Fruit fly (Drosophila melanogaster) whole organism, embryonic: Measurements from ENCODE around the gene CG15914.
A peak's percentile ranks its signal among the peaks of the same experiment; 100 is the strongest.

Experiments used
- Antp ChIP-seq: fragments of 200-800 bp; sonication (Bioruptor generic); optimal IDR thresholded peaks from 3 replicates; lab custom pipeline; 2016; ENCODE audit warnings: missing biosample characterization, missing genetic modification characterization
- Awh ChIP-seq: fragments of 200-800 bp; sonication (Bioruptor generic); IDR thresholded peaks from 2 replicates; pipeline ENCODE4, ENCODE4 v1.3.6; 2022; ENCODE audit warnings: missing biosample characterization, missing genetic modification characterization
- CG1024 ChIP-seq: fragments of 200-800 bp; sonication (Bioruptor generic); IDR thresholded peaks from 2 replicates; pipeline ENCODE4 v1.3.6; 2022; ENCODE audit warnings: missing biosample characterization, missing genetic modification characterization
- CG10267 ChIP-seq: fragments of 200-800 bp; sonication (Bioruptor generic); optimal IDR thresholded peaks from 2 replicates; lab custom pipeline; 2018; ENCODE audit warnings: missing biosample characterization, mild to moderate bottlenecking, missing genetic modification characterization, moderate library complexity
- CG13287 ChIP-seq: fragments of 200-800 bp; sonication (Bioruptor generic); IDR thresholded peaks from 2 replicates; pipeline ENCODE4 v1.3.6; 2022; ENCODE audit warnings: missing biosample characterization, missing genetic modification characterization; ENCODE audit not compliant: partially characterized antibody
- CG16813 ChIP-seq: fragments of 200-800 bp; sonication (Bioruptor generic); IDR thresholded peaks from 3 replicates; pipeline ENCODE4 v1.3.6; 2022; ENCODE audit warnings: missing biosample characterization, missing genetic modification characterization; ENCODE audit not compliant: partially characterized antibody
- CG2116 ChIP-seq: fragments of 200-800 bp; sonication (Bioruptor generic); optimal IDR thresholded peaks from 3 replicates; lab custom pipeline; 2018; ENCODE audit warnings: missing biosample characterization, mild to moderate bottlenecking, missing genetic modification characterization
- CG30403 ChIP-seq: fragments of 200-800 bp; sonication (Bioruptor generic); optimal IDR thresholded peaks from 3 replicates; lab custom pipeline; 2016; ENCODE audit warnings: missing biosample characterization, missing genetic modification characterization
- CG32772 ChIP-seq: fragments of 200-800 bp; sonication (Bioruptor generic); IDR thresholded peaks from 2 replicates; pipeline ENCODE4 v1.3.6; 2022; ENCODE audit warnings: missing biosample characterization, missing genetic modification characterization
- CG8478 ChIP-seq: fragments of >200 bp; optimal IDR thresholded peaks from 2 replicates; lab custom pipeline; 2018
- CG9797 ChIP-seq: fragments of 200-800 bp; sonication (Bioruptor generic); optimal IDR thresholded peaks from 3 replicates; lab custom pipeline; 2018; ENCODE audit warnings: missing biosample characterization, mild to moderate bottlenecking, missing genetic modification characterization
- CG9876 ChIP-seq: fragments of 200-800 bp; sonication (Bioruptor generic); optimal IDR thresholded peaks from 2 replicates; lab custom pipeline; 2016; ENCODE audit warnings: missing biosample characterization, missing genetic modification characterization
- Chrac-16 ChIP-seq: fragments of 200-800 bp; sonication (Bioruptor generic); optimal IDR thresholded peaks from 3 replicates; lab custom pipeline; 2016; ENCODE audit warnings: missing biosample characterization, missing genetic modification characterization
- Dll ChIP-seq: fragments of 200-800 bp; sonication (Bioruptor generic); IDR thresholded peaks from 4 replicates; pipeline ENCODE4 v1.3.6; 2022; ENCODE audit warnings: missing biosample characterization, missing genetic modification characterization; ENCODE audit not compliant: partially characterized antibody
- Doc3 ChIP-seq: fragments of 200-800 bp; sonication (Bioruptor generic); IDR thresholded peaks from 3 replicates; pipeline ENCODE4 v1.3.6; 2022; ENCODE audit warnings: missing biosample characterization, missing genetic modification characterization; ENCODE audit not compliant: partially characterized antibody
- Dref ChIP-seq: fragments of 200-800 bp; sonication (Bioruptor generic); IDR thresholded peaks from 2 replicates; pipeline ENCODE4 v1.3.6; 2022; ENCODE audit warnings: missing biosample characterization, missing genetic modification characterization
- E2f2 ChIP-seq: fragments of 200-800 bp; sonication (Bioruptor generic); IDR thresholded peaks from 2 replicates; pipeline ENCODE4 v1.3.6; 2022; ENCODE audit warnings: missing biosample characterization, missing genetic modification characterization
- GATAe ChIP-seq: fragments of 200-800 bp; sonication (Bioruptor generic); conservative IDR thresholded peaks from 2 replicates; pipeline ENCODE4 v1.3.6; 2022; ENCODE audit warnings: missing biosample characterization, missing genetic modification characterization
- HLH54F ChIP-seq: fragments of 200-800 bp; sonication (Bioruptor generic); optimal IDR thresholded peaks from 3 replicates; lab custom pipeline; 2016; ENCODE audit warnings: missing biosample characterization, missing genetic modification characterization
- HmgD ChIP-seq: fragments of 200-800 bp; sonication (Bioruptor generic); optimal IDR thresholded peaks from 3 replicates; lab custom pipeline; 2016; ENCODE audit warnings: missing biosample characterization, missing genetic modification characterization
- HmgZ ChIP-seq: fragments of 200-800 bp; sonication (Bioruptor generic); optimal IDR thresholded peaks from 2 replicates; lab custom pipeline; 2018; ENCODE audit warnings: missing biosample characterization, mild to moderate bottlenecking, missing genetic modification characterization
- Lhr ChIP-seq: fragments of 200-800 bp; sonication (Bioruptor generic); optimal IDR thresholded peaks from 3 replicates; lab custom pipeline; 2017; ENCODE audit warnings: mild to moderate bottlenecking, missing biosample characterization, missing genetic modification reagents, missing genetic modification characterization
- MBD-R2 ChIP-seq: fragments of 200-800 bp; sonication (Bioruptor generic); IDR thresholded peaks from 2 replicates; pipeline ENCODE4 v1.3.6; 2022; ENCODE audit warnings: missing biosample characterization, missing genetic modification characterization
- Max ChIP-seq: fragments of 200-800 bp; sonication (Bioruptor generic); optimal IDR thresholded peaks from 2 replicates; lab custom pipeline; 2016; ENCODE audit warnings: missing biosample characterization, mild to moderate bottlenecking, missing genetic modification characterization
- Nf-YC ChIP-seq: fragments of 200-800 bp; optimal IDR thresholded peaks from 3 replicates; lab custom pipeline; 2019; ENCODE audit warnings: missing biosample characterization, mild to moderate bottlenecking, missing genetic modification characterization, moderate library complexity
- Scr ChIP-seq: fragments of 200-800 bp; sonication (Bioruptor generic); IDR thresholded peaks from 2 replicates; pipeline ENCODE4 v1.3.6; 2022; ENCODE audit warnings: missing biosample characterization, missing genetic modification characterization; ENCODE audit not compliant: partially characterized antibody
- YL-1 ChIP-seq: fragments of 200-800 bp; sonication (Bioruptor generic); optimal IDR thresholded peaks from 3 replicates; lab custom pipeline; 2017; ENCODE audit warnings: missing biosample characterization, mild to moderate bottlenecking, missing genetic modification characterization
- ase ChIP-seq: fragments of 200-800 bp; sonication (Bioruptor generic); IDR thresholded peaks from 3 replicates; pipeline ENCODE4 v1.3.6; 2022; ENCODE audit warnings: missing biosample characterization, missing genetic modification characterization
- bsh ChIP-seq, 2 experiments: fragments of 200-800 bp; sonication (Bioruptor generic); optimal IDR thresholded peaks; 2 replicates each; lab custom pipeline; 2017 to 2018; ENCODE audit warnings: mild to moderate bottlenecking in 2 of 2, missing biosample characterization in 2 of 2, missing genetic modification characterization in 2 of 2, moderate library complexity in 1 of 2
- btn ChIP-seq: fragments of 200-800 bp; sonication (Bioruptor generic); optimal IDR thresholded peaks from 2 replicates; lab custom pipeline; 2016; ENCODE audit warnings: missing biosample characterization, missing genetic modification characterization
- chif ChIP-seq, 2 experiments: fragments of 200-800 bp; sonication (Bioruptor generic); optimal IDR thresholded peaks; 3 replicates each; lab custom pipeline; 2016; ENCODE audit warnings: missing biosample characterization in 2 of 2, missing genetic modification characterization in 2 of 2
- chinmo ChIP-seq: fragments of 200-800 bp; sonication (Bioruptor generic); IDR thresholded peaks from 4 replicates; pipeline ENCODE4 v1.3.6; 2022; ENCODE audit warnings: missing biosample characterization, missing genetic modification characterization; ENCODE audit not compliant: partially characterized antibody
- crc ChIP-seq: fragments of 200-800 bp; sonication (Bioruptor generic); optimal IDR thresholded peaks from 2 replicates; lab custom pipeline; 2016; ENCODE audit warnings: missing biosample characterization, missing genetic modification characterization
- cwo ChIP-seq: fragments of 200-800 bp; sonication (Bioruptor generic); optimal IDR thresholded peaks from 3 replicates; lab custom pipeline; 2017; ENCODE audit warnings: missing biosample characterization, missing genetic modification characterization, mild to moderate bottlenecking, moderate library complexity, missing genetic modification reagents
- danr ChIP-seq: fragments of 200-800 bp; sonication (Bioruptor generic); IDR thresholded peaks from 2 replicates; pipeline ENCODE4 v1.3.6; 2022; ENCODE audit warnings: missing biosample characterization, missing genetic modification characterization
- dmrt99B ChIP-seq: fragments of 200-800 bp; sonication (Bioruptor generic); optimal IDR thresholded peaks from 2 replicates; lab custom pipeline; 2018; ENCODE audit warnings: missing biosample characterization, mild to moderate bottlenecking, missing genetic modification characterization, moderate library complexity
- fu2 ChIP-seq: fragments of 200-800 bp; sonication (Bioruptor generic); optimal IDR thresholded peaks from 2 replicates; lab custom pipeline; 2016; ENCODE audit warnings: missing biosample characterization, missing genetic modification characterization
- gem ChIP-seq: fragments of 200-800 bp; sonication (Bioruptor generic); optimal IDR thresholded peaks from 2 replicates; lab custom pipeline; 2019; ENCODE audit warnings: missing biosample characterization, mild to moderate bottlenecking, missing genetic modification characterization, moderate library complexity
- ken ChIP-seq: fragments of 200-800 bp; sonication (Bioruptor generic); IDR thresholded peaks from 3 replicates; pipeline ENCODE4 v1.3.6; 2022; ENCODE audit warnings: missing biosample characterization, missing genetic modification characterization
- lab ChIP-seq: fragments of 200-800 bp; sonication (Bioruptor generic); optimal IDR thresholded peaks from 3 replicates; lab custom pipeline; 2017; ENCODE audit warnings: missing biosample characterization, missing genetic modification characterization, mild to moderate bottlenecking, moderate library complexity, missing genetic modification reagents
- onecut ChIP-seq: fragments of 200-800 bp; sonication (Bioruptor generic); IDR thresholded peaks from 2 replicates; pipeline ENCODE4 v1.3.6; 2022; ENCODE audit warnings: missing biosample characterization, missing genetic modification characterization
- pan ChIP-seq, 4 experiments: fragments of >200 bp in 3 of 4; fragments of 200-800 bp in 1 of 4; sonication (Bioruptor generic) in 1 of 4; optimal IDR thresholded peaks in 3 of 4; IDR thresholded peaks in 1 of 4; 2 replicates each; pipeline versions ENCODE4 v1.3.6 to Lab custom; 2017 to 2022; ENCODE audit warnings: missing biosample characterization in 2 of 4, missing genetic modification characterization in 2 of 4, mixed read lengths in 1 of 4
- peb ChIP-seq: fragments of 200-800 bp; sonication (Bioruptor generic); IDR thresholded peaks from 2 replicates; pipeline ENCODE4 v1.3.6; 2022; ENCODE audit warnings: missing biosample characterization, missing genetic modification characterization
- pnt ChIP-seq: fragments of 200-800 bp; sonication (Bioruptor generic); optimal IDR thresholded peaks from 3 replicates; lab custom pipeline; 2016; ENCODE audit warnings: missing biosample characterization, missing genetic modification characterization
- prd ChIP-seq, 3 experiments: fragments of >200 bp in 2 of 3; fragments of 200-800 bp in 1 of 3; sonication (Bioruptor generic) in 1 of 3; optimal IDR thresholded peaks in 2 of 3; IDR thresholded peaks in 1 of 3; 2 replicates in 2 of 3; 3 replicates in 1 of 3; pipeline versions ENCODE4 v1.3.6 to Lab custom; 2017 to 2022; ENCODE audit warnings: missing biosample characterization in 1 of 3, missing genetic modification characterization in 1 of 3
- slbo ChIP-seq: fragments of 200-800 bp; sonication (Bioruptor generic); IDR thresholded peaks from 2 replicates; pipeline ENCODE4 v1.3.6; 2022; ENCODE audit warnings: missing biosample characterization, missing genetic modification characterization
- sna ChIP-seq: fragments of 200-800 bp; sonication (Bioruptor generic); IDR thresholded peaks from 2 replicates; pipeline ENCODE4 v1.3.6; 2022; ENCODE audit warnings: missing biosample characterization, missing genetic modification characterization; ENCODE audit not compliant: partially characterized antibody
- sob ChIP-seq: fragments of 200-800 bp; sonication (Bioruptor generic); IDR thresholded peaks from 2 replicates; pipeline ENCODE4 v1.3.6; 2022; ENCODE audit warnings: missing biosample characterization, missing genetic modification characterization
- tin ChIP-seq: fragments of 200-800 bp; sonication (Bioruptor generic); optimal IDR thresholded peaks from 3 replicates; lab custom pipeline; 2016; ENCODE audit warnings: missing biosample characterization, missing genetic modification characterization

The CG15914 gene

DNA sequence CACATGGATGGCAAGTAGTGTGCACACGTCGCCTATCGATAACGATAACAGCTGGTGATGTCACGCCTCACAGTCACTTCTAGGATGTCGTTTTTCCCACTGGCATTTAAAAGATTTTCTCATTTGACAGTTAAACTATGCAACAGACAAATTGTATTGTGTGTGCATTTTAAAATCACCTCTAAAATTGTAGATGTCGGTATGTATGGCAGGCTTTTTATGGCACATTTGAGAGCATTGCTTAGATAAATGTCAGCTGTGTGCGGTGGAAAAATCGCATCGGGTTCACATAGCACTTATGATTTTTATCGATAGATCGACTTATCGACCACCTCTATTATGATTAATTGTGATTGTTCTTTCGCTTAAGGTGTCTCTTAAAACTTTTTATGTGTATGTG, 9.1 kb upstream of the CG15914 start, which contains the start of the genes ArgRS and CG8578 (continued):
- TF ChIP-seq danr (GFP tag; lab: Robert Waterston, UW) (no peak), HmgZ (tag; lab: Kevin White, UChicago) (no peak), Dll (GFP tag; lab: Robert Waterston, UW) (peak; percentile 85), peb (peak; percentile 41; the same call in 1 of the 2 replicates), MBD-R2 (GFP tag; lab: Robert Waterston, UW) (peak; percentile 75), GATAe (0 out of 2 replicates have a peak, but pooled peaks have one; percentile 15), CG13287 (GFP tag; lab: Robert Waterston, UW) (peak; percentile 85), sna (GFP tag; lab: Robert Waterston, UW) (peak; percentile 77), CG16813 (GFP tag; lab: Robert Waterston, UW) (peak; percentile 87), Nf-YC (tag; lab: Kevin White, UChicago) (peak; percentile 63), gem (peak; percentile 53), chif (GFP tag; optimal IDR thresholded peaks at IDR 0.05; lab: Kevin White, UChicago) (peak in 1 of 2 experiments; percentile 26), bsh (GFP tag; optimal IDR thresholded peaks at IDR 0.05; lab: Kevin White, UChicago) (peak in 1 of 2 experiments; percentile 6), Max (GFP tag; lab: Kevin White, UChicago) (peak; percentile 39), ken (GFP tag; lab: Robert Waterston, UW) (no peak), pan (optimal IDR thresholded peaks at IDR 0.05; lab: Kevin White, UChicago) (no peak), pan (GFP tag; optimal IDR thresholded peaks at IDR 0.05 in 1 of 2, IDR thresholded peaks at IDR 0.05 in 1 of 2) (peak in 1 of 2 experiments; percentile 76), CG32772 (GFP tag; lab: Robert Waterston, UW) (no peak; the same call in 1 of the 2 replicates), CG2116 (peak; percentile 68), CG9797 (peak; percentile 16), pnt (peak; percentile 86), Awh (GFP tag; lab: Robert Waterston, UW) (no peak), cwo (GFP tag; lab: Kevin White, UChicago) (no peak), HLH54F (GFP tag; lab: Kevin White, UChicago) (peak; percentile 57), Dref (GFP tag; lab: Robert Waterston, UW) (peak; percentile 73), CG9876 (GFP tag; lab: Kevin White, UChicago) (peak; percentile 3), CG8478 (lab: Kevin White, UChicago) (no peak), fu2 (peak; percentile 38), Antp (GFP tag; lab: Kevin White, UChicago) (peak; percentile 93), chinmo (GFP tag; lab: Robert Waterston, UW) (peak; percentile 72; the same call in 2 of the 4 replicates), ase (GFP tag; lab: Robert Waterston, UW) (peak; percentile 55; the same call in 2 of the 3 replicates), CG10267 (tag; lab: Kevin White, UChicago) (peak; percentile 23), slbo (GFP tag; lab: Robert Waterston, UW) (peak; percentile 72), btn (GFP tag; lab: Kevin White, UChicago) (no peak), dmrt99B (tag; lab: Kevin White, UChicago) (no peak), Chrac-16 (GFP tag; lab: Kevin White, UChicago) (peak; percentile 27), prd (optimal IDR thresholded peaks at IDR 0.05; lab: Kevin White, UChicago) (no peak), prd (GFP tag; IDR thresholded peaks at IDR 0.05; lab: Robert Waterston, UW) (peak; percentile 85), Doc3 (GFP tag; lab: Robert Waterston, UW) (peak; percentile 61), CG1024 (0 out of 2 replicates have a peak, but pooled peaks have one; percentile 34), Lhr (GFP tag; lab: Kevin White, UChicago) (peak; percentile 30), tin (peak; percentile 24), onecut (GFP tag; lab: Robert Waterston, UW) (peak; percentile 39), YL-1 (GFP tag; lab: Kevin White, UChicago) (peak; percentile 34), E2f2 (GFP tag; lab: Robert Waterston, UW) (peak; percentile 38; the same call in 1 of the 2 replicates), Scr (GFP tag; lab: Robert Waterston, UW) (peak; percentile 88), lab (no peak), HmgD (GFP tag; lab: Kevin White, UChicago) (peak; percentile 29), sob (peak; percentile 48), CG30403 (peak; percentile 46), crc (GFP tag; lab: Kevin White, UChicago) (peak; percentile 69)
